Fruit fly (Drosophila melanogaster): ENCODE measurements around the gene CG4462.

CG4462 gene

dm6 chr3R:19908863-19909343, 16.3 kb downstream of the CG4462 start (continued):
- TF ChIP-seq woc (GFP tag; optimal IDR thresholded peaks at IDR 0.05): peak; percentile 41
- TF ChIP-seq OdsH (GFP tag; optimal IDR thresholded peaks at IDR 0.05): peak; percentile 82
- no peak for TF ChIP-seq usp (GFP tag; optimal IDR thresholded peaks at IDR 0.05)

- TF ChIP-seq foxo (GFP tag; optimal IDR thresholded peaks at IDR 0.05): peak; percentile 6 to 94
- TF ChIP-seq psq (GFP tag; optimal IDR thresholded peaks at IDR 0.05): peak; percentile 86
- TF ChIP-seq HLH106 (tag; optimal IDR thresholded peaks at IDR 0.05): peak; percentile 89
- peak; percentile 66 for TF ChIP-seq CG32264 (GFP tag; optimal IDR thresholded peaks at IDR 0.05)
- TF ChIP-seq sage (GFP tag; optimal IDR thresholded peaks at IDR 0.05): peak; percentile 55
- TF ChIP-seq br (GFP tag; optimal IDR thresholded peaks at IDR 0.05): peak; percentile 95
- TF ChIP-seq dmrt93B (GFP tag; optimal IDR thresholded peaks at IDR 0.05): peak; percentile 83
- TF ChIP-seq dl (GFP tag; optimal IDR thresholded peaks at IDR 0.05; ENCODE audit: insufficient read depth in 1 of 2, partially characterized antibody in 2 of 2): no peak
- TF ChIP-seq usp (GFP tag; optimal IDR thresholded peaks at IDR 0.05): no peak
- no peak for TF ChIP-seq Myc (optimal IDR thresholded peaks at IDR 0.05)
- peak; percentile 33 for TF ChIP-seq Rel (GFP tag; optimal IDR thresholded peaks at IDR 0.05)
- TF ChIP-seq Rel (tag; optimal IDR thresholded peaks at IDR 0.05): peak; percentile 87
- no peak for TF ChIP-seq brk (GFP tag; optimal IDR thresholded peaks at IDR 0.05)
- TF ChIP-seq pan (optimal IDR thresholded peaks at IDR 0.05): no peak
- TF ChIP-seq CrebA (GFP tag; optimal IDR thresholded peaks at IDR 0.05; ENCODE audit: borderline replicate concordance): no peak
- TF ChIP-seq Hnf4 (GFP tag; optimal IDR thresholded peaks at IDR 0.05): peak; percentile 92
- peak; percentile 10 for TF ChIP-seq jim (GFP tag; optimal IDR thresholded peaks at IDR 0.05)
- TF ChIP-seq woc (GFP tag; optimal IDR thresholded peaks at IDR 0.05): peak; percentile 75
- TF ChIP-seq Abd-B (GFP tag; optimal IDR thresholded peaks at IDR 0.05): no peak
- TF ChIP-seq Sp1 (GFP tag; optimal IDR thresholded peaks at IDR 0.05): peak; percentile 86
- TF ChIP-seq N (GFP tag; optimal IDR thresholded peaks at IDR 0.05): no peak
- TF ChIP-seq fru (GFP tag; optimal IDR thresholded peaks at IDR 0.05): peak; percentile 95
- peak; percentile 78 for TF ChIP-seq Mio (GFP tag; optimal IDR thresholded peaks at IDR 0.05)
- TF ChIP-seq Hr78 (GFP tag; optimal IDR thresholded peaks at IDR 0.05): no peak
- peak; percentile 92 for TF ChIP-seq Jra (GFP tag; optimal IDR thresholded peaks at IDR 0.05)
- TF ChIP-seq lola (GFP tag; optimal IDR thresholded peaks at IDR 0.05): no peak
- TF ChIP-seq CG9705 (GFP tag; optimal IDR thresholded peaks at IDR 0.05): peak; percentile 52
- TF ChIP-seq Dfd (GFP tag; optimal IDR thresholded peaks at IDR 0.05): no peak
- peak; percentile 96 for TF ChIP-seq ey (GFP tag; optimal IDR thresholded peaks at IDR 0.05)
- no peak for TF ChIP-seq Vsx2 (GFP tag; optimal IDR thresholded peaks at IDR 0.05; ENCODE audit: partially characterized antibody)
- peak; percentile 68 for TF ChIP-seq sv (GFP tag; optimal IDR thresholded peaks at IDR 0.05)
- TF ChIP-seq tai (GFP tag; optimal IDR thresholded peaks at IDR 0.05): peak; percentile 89
- peak; percentile 56 for TF ChIP-seq dsf (GFP tag; optimal IDR thresholded peaks at IDR 0.05; ENCODE audit: borderline replicate concordance)
- peak; percentile 96 for TF ChIP-seq rgr (GFP tag; optimal IDR thresholded peaks at IDR 0.05)
- TF ChIP-seq Dif (GFP tag; optimal IDR thresholded peaks at IDR 0.05; ENCODE audit: partially characterized antibody): peak; percentile 42
- peak; percentile 95 for TF ChIP-seq h (GFP tag; optimal IDR thresholded peaks at IDR 0.05)
- peak; percentile 81 for TF ChIP-seq Hr83 (GFP tag; optimal IDR thresholded peaks at IDR 0.05; ENCODE audit: poor library complexity, severe bottlenecking)
- TF ChIP-seq OdsH (GFP tag; optimal IDR thresholded peaks at IDR 0.05): peak; percentile 95
- peak; percentile 45 for TF ChIP-seq GATAd (GFP tag; optimal IDR thresholded peaks at IDR 0.05)
Measured at dm6 chr3R:19905932-19906439, 19.2 kb downstream of the CG4462 start.

dm6 chr3R:19904865-19905373, 20.3 kb downstream of the CG4462 start, which contains the start of the genes Surf6 and RhoGAP92B:
TSS of gene Surf6 (minus strand) at chr3R:19904868.
TSS of gene RhoGAP92B (plus strand) at chr3R:19905164.
- TF ChIP-seq Abd-B (GFP tag; optimal IDR thresholded peaks at IDR 0.05): no peak
- TF ChIP-seq rgr (GFP tag; optimal IDR thresholded peaks at IDR 0.05): peak; percentile 56
- no peak for TF ChIP-seq CrebA (GFP tag; optimal IDR thresholded peaks at IDR 0.05; ENCODE audit: borderline replicate concordance)
- no peak for TF ChIP-seq N (GFP tag; optimal IDR thresholded peaks at IDR 0.05)
- no peak for TF ChIP-seq dmrt93B (GFP tag; optimal IDR thresholded peaks at IDR 0.05)
- no peak for TF ChIP-seq Vsx2 (GFP tag; optimal IDR thresholded peaks at IDR 0.05; ENCODE audit: partially characterized antibody)
- peak; percentile 59 for TF ChIP-seq ey (GFP tag; optimal IDR thresholded peaks at IDR 0.05)
- no peak for TF ChIP-seq Dif (GFP tag; optimal IDR thresholded peaks at IDR 0.05; ENCODE audit: partially characterized antibody)
- TF ChIP-seq OdsH (GFP tag; optimal IDR thresholded peaks at IDR 0.05): peak; percentile 37
- TF ChIP-seq usp (GFP tag; optimal IDR thresholded peaks at IDR 0.05): no peak
- peak; percentile 62 for TF ChIP-seq fru (GFP tag; optimal IDR thresholded peaks at IDR 0.05)
- TF ChIP-seq pan (optimal IDR thresholded peaks at IDR 0.05): no peak
- TF ChIP-seq Myc (optimal IDR thresholded peaks at IDR 0.05): peak; percentile 49
- no peak for TF ChIP-seq GATAd (GFP tag; optimal IDR thresholded peaks at IDR 0.05)
- no peak for TF ChIP-seq CG32264 (GFP tag; optimal IDR thresholded peaks at IDR 0.05)
- peak; percentile 56 for TF ChIP-seq sv (GFP tag; optimal IDR thresholded peaks at IDR 0.05)
- TF ChIP-seq Dfd (GFP tag; optimal IDR thresholded peaks at IDR 0.05): no peak
- TF ChIP-seq foxo (GFP tag; optimal IDR thresholded peaks at IDR 0.05): peak in 1 of 2 experiments; percentile 68
- no peak for TF ChIP-seq dl (GFP tag; optimal IDR thresholded peaks at IDR 0.05; ENCODE audit: insufficient read depth in 1 of 2, partially characterized antibody in 2 of 2)
- no peak for TF ChIP-seq Rel (GFP tag; optimal IDR thresholded peaks at IDR 0.05)
- TF ChIP-seq Rel (tag; optimal IDR thresholded peaks at IDR 0.05): peak; percentile 93
- TF ChIP-seq lola (GFP tag; optimal IDR thresholded peaks at IDR 0.05): no peak
- TF ChIP-seq Hr83 (GFP tag; optimal IDR thresholded peaks at IDR 0.05; ENCODE audit: poor library complexity, severe bottlenecking): peak; percentile 74
- no peak for TF ChIP-seq Mio (GFP tag; optimal IDR thresholded peaks at IDR 0.05)
- TF ChIP-seq Sp1 (GFP tag; optimal IDR thresholded peaks at IDR 0.05): peak; percentile 65
- peak; percentile 35 for TF ChIP-seq psq (GFP tag; optimal IDR thresholded peaks at IDR 0.05)
- peak; percentile 8 for TF ChIP-seq dsf (GFP tag; optimal IDR thresholded peaks at IDR 0.05; ENCODE audit: borderline replicate concordance)
- peak; percentile 49 for TF ChIP-seq HLH106 (tag; optimal IDR thresholded peaks at IDR 0.05)
- TF ChIP-seq Jra (GFP tag; optimal IDR thresholded peaks at IDR 0.05): peak; percentile 73
- peak; percentile 72 for TF ChIP-seq br (GFP tag; optimal IDR thresholded peaks at IDR 0.05)
- TF ChIP-seq tai (GFP tag; optimal IDR thresholded peaks at IDR 0.05): no peak
- TF ChIP-seq jim (GFP tag; optimal IDR thresholded peaks at IDR 0.05): no peak
- TF ChIP-seq h (GFP tag; optimal IDR thresholded peaks at IDR 0.05): peak; percentile 81
- no peak for TF ChIP-seq sage (GFP tag; optimal IDR thresholded peaks at IDR 0.05)
- peak; percentile 39 for TF ChIP-seq Hnf4 (GFP tag; optimal IDR thresholded peaks at IDR 0.05)
- TF ChIP-seq Hr78 (GFP tag; optimal IDR thresholded peaks at IDR 0.05): no peak
